Worm (Caenorhabditis elegans): Measurements from ENCODE around the gene T05G5.5.

Gene T05G5.5

DNA sequence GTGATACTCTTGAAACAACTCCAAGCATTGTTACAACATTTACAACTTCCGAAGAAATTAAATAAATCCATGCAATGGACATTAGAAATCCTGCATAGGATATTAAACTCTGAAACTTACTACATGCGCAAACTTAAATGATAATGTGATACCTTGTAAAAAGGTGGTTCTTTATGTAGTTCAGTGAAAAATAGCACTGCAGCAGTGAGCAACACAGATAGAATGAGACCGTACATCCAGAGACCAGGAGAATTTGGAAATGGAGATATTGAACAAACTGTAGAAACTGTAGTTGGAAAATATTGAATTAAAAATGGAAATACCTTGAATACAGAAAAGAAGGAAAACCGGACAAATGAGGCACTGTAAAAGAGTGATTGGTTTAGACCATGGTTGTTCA lies 40.1 kb downstream of the T05G5.5 start:
- no peak for TF ChIP-seq F49E8.2 (tag; optimal IDR thresholded peaks at IDR 0.05; ENCODE audit: borderline replicate concordance)
- TF ChIP-seq mdl-1 (tag; optimal IDR thresholded peaks at IDR 0.05) = no peak
- TF ChIP-seq aha-1 (tag) = peak; percentile 93

DNA sequence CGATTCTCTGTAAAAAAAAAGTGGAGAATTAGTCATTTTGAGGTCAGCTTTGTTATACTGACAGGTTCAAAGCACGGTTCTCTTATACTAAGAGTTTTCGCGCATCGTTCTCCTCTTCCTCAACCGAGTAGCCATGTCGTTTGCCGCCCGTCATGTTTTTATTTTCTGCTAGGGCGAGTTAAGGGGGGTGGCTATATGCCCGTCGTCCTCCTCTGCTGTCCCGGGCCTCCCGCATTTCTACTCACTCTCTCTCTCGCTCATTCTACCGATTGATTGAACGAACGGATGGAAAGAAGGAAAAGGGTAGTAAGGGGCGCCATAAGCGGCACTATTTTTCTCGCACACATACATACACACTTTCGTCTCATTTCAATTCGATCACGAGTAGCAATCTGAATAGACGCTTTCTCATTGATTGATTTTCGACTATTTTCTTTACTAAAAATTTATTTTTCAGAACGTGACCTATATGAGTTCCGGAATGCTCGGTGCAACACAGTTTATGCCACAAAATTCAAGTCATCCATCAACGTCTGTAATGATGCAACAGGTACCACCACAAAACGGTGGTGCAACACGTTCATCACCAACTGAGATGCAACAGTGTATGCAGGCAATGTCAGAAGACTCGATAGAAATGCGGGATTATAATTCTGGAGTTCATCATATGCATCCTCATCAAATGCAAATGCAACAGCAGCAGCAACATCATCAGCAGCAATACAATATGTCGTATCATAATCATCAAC lies 45.9 kb downstream of the T05G5.5 start:
- TF ChIP-seq mdt-29 (GFP tag; IDR thresholded peaks at IDR 0.05) (no peak), F26F4.8 (GFP tag; conservative IDR thresholded peaks at IDR 0.05) (no peak), unc-62 (GFP tag; optimal IDR thresholded peaks at IDR 0.05 in 1 of 2) (peak in 1 of 2 experiments; percentile 75), unc-62 (tag; optimal IDR thresholded peaks at IDR 0.05) (no peak), aha-1 (tag) (peak; percentile 75), daf-8 (GFP tag; IDR thresholded peaks at IDR 0.05) (no peak), jun-1 (tag; optimal IDR thresholded peaks at IDR 0.05) (no peak), dmd-9 (GFP tag; IDR thresholded peaks at IDR 0.05) (no peak), nhr-11 (tag; optimal IDR thresholded peaks at IDR 0.05) (no peak), daf-12 (tag; optimal IDR thresholded peaks at IDR 0.05) (no peak), zip-11 (GFP tag; IDR thresholded peaks at IDR 0.05) (no peak), snpc-1.2 (GFP tag; IDR thresholded peaks at IDR 0.05) (no peak), spr-3 (GFP tag; optimal IDR thresholded peaks at IDR 0.05) (no peak), F44E2.7 (GFP tag; IDR thresholded peaks at IDR 0.05) (no peak), snpc-4 (tag; optimal IDR thresholded peaks at IDR 0.05) (no peak)

- TF ChIP-seq F10B5.3 (tag; optimal IDR thresholded peaks at IDR 0.05) (no peak), vab-7 (GFP tag; IDR thresholded peaks at IDR 0.05) (no peak), hlh-30 (tag; optimal IDR thresholded peaks at IDR 0.05; ENCODE audit: insufficient read depth) (peak; percentile 14), egl-27 (tag; optimal IDR thresholded peaks at IDR 0.05) (no peak), mes-2 (tag; optimal IDR thresholded peaks at IDR 0.05; ENCODE audit: poor library complexity, severe bottlenecking) (peak; percentile 34), nhr-11 (tag; optimal IDR thresholded peaks at IDR 0.05) (no peak), unc-62 (GFP tag; optimal IDR thresholded peaks at IDR 0.05 in 1 of 2) (peak in 1 of 2 experiments; percentile 62), unc-62 (tag; optimal IDR thresholded peaks at IDR 0.05) (no peak)
Measured at ce11 chrIII:9704606-9704938, 46.7 kb downstream of the T05G5.5 start.

DNA sequence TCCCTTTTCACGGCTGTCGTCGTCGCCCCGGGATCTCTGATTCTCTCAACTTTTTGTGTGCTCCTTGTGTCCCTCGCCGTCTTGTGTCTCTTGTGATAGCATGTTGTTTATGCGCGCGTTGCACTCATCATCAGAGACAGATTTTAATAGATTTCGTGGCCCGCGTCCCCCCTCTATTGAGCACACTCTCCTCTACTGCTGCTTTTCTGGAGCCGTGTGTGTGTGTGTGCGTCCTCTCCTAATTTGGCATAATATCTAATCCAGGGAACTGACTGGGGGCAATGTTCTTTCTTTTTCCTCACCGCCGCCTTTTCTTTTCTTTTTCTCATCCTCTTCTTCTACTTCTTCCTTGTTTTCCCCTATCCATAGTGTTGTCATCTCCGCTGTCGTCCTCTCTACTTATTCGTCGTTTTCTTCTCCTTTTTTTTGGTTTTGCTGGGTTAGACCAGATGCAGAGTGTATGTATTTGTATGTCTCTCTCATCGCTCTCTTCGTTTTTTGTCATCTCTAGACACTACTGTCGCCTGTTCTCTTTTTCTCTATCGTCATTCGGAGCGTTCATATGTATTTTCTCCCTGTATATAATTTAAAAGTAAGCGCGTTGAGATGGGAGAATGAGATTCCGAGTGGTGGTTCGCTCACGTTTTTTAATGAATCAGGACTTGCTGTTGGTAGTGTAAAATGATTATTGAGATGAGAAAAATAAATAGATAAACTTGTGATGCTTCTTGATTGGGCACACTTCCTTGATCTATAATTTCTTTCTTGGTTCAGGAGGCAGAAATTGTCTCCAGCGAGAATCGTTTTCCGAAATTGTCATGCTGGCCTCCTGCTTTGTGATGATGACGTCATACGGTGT lies 47.3 kb downstream of the T05G5.5 start:
- TF ChIP-seq hlh-30 (tag; optimal IDR thresholded peaks at IDR 0.05; ENCODE audit: insufficient read depth) (peak; percentile 31), egl-43 (GFP tag; IDR thresholded peaks at IDR 0.05) (0 out of 2 replicates have a peak, but pooled peaks have one; percentile 14), lin-39 (tag; optimal IDR thresholded peaks at IDR 0.05) (no peak), Y105C5A.15 (GFP tag; IDR thresholded peaks at IDR 0.05) (0 out of 2 replicates have a peak, but pooled peaks have one; percentile 5), ctbp-1 (GFP tag; IDR thresholded peaks at IDR 0.05) (peak; percentile 64; the same call in 1 of the 2 replicates), dmd-8 (GFP tag; IDR thresholded peaks at IDR 0.05) (no peak), spr-1 (tag; optimal IDR thresholded peaks at IDR 0.05) (peak; percentile 18), tra-1 (GFP tag; IDR thresholded peaks at IDR 0.05) (no peak), dve-1 (tag; optimal IDR thresholded peaks at IDR 0.05; ENCODE audit: insufficient read depth) (peak; percentile 55), aha-1 (tag) (peak; percentile 74), hmg-1.1 (GFP tag; IDR thresholded peaks at IDR 0.05) (peak; percentile 41; the same call in 1 of the 2 replicates), lsy-2 (tag; optimal IDR thresholded peaks at IDR 0.05) (peak in 1 of 2 experiments; percentile 11), dmd-6 (GFP tag; IDR thresholded peaks at IDR 0.05) (peak; percentile 35; the same call in 1 of the 2 replicates), ZK337.2 (GFP tag; IDR thresholded peaks at IDR 0.05) (no peak), mxl-3 (GFP tag; optimal IDR thresholded peaks at IDR 0.05) (peak; percentile 41), fos-1 (tag; optimal IDR thresholded peaks at IDR 0.05) (no peak), hif-1 (tag; optimal IDR thresholded peaks at IDR 0.05) (peak in 1 of 2 experiments; percentile 32), daf-16 (GFP tag; optimal IDR thresholded peaks at IDR 0.05) (no peak), daf-16 (tag; optimal IDR thresholded peaks at IDR 0.05) (peak; percentile 11), lin-38 (GFP tag; IDR thresholded peaks at IDR 0.05) (no peak), arid-1 (GFP tag; conservative IDR thresholded peaks at IDR 0.05) (no peak), gei-8 (GFP tag; optimal IDR thresholded peaks at IDR 0.05) (no peak), nhr-11 (tag; optimal IDR thresholded peaks at IDR 0.05) (peak; percentile 40), nhr-102 (tag; optimal IDR thresholded peaks at IDR 0.05) (no peak)

Measured in whole organism, L4 larva.